Fruit fly (Drosophila melanogaster): ENCODE results near the gene yem.

yem gene

dm6 chr3R:29068430-29069207 is 54.1 kb downstream of the yem start (continued):
- peak; percentile 39 for TF ChIP-seq phol (tag; optimal IDR thresholded peaks at IDR 0.05)
- TF ChIP-seq D19A (tag; optimal IDR thresholded peaks at IDR 0.05), result peak; percentile 37
- no peak for TF ChIP-seq CG7987 (GFP tag; optimal IDR thresholded peaks at IDR 0.05)
- TF ChIP-seq CG12236 (GFP tag; optimal IDR thresholded peaks at IDR 0.05), result no peak
- TF ChIP-seq org-1 (GFP tag; optimal IDR thresholded peaks at IDR 0.05), result peak; percentile 37
- peak; percentile 26 for TF ChIP-seq CG15011 (GFP tag; optimal IDR thresholded peaks at IDR 0.05)
- TF ChIP-seq Taf1 (GFP tag; IDR thresholded peaks at IDR 0.05), result 0 out of 2 replicates have a peak, but pooled peaks have one; percentile 15
- peak; percentile 42 for TF ChIP-seq CG14441 (GFP tag; IDR thresholded peaks at IDR 0.05)
- peak; percentile 30 for TF ChIP-seq caup (GFP tag; optimal IDR thresholded peaks at IDR 0.05; ENCODE audit: severe bottlenecking)
- peak; percentile 61; the same call in 1 of the 2 replicates for TF ChIP-seq lmd (GFP tag; IDR thresholded peaks at IDR 0.05)
- no peak for TF ChIP-seq Nf-YB (GFP tag; optimal IDR thresholded peaks at IDR 0.05)
- peak; percentile 49 for TF ChIP-seq CG15269 (tag; optimal IDR thresholded peaks at IDR 0.05)
- peak; percentile 92 for TF ChIP-seq CG11696 (GFP tag; IDR thresholded peaks at IDR 0.05)
- TF ChIP-seq CG12769 (tag; optimal IDR thresholded peaks at IDR 0.05), result peak; percentile 80
- TF ChIP-seq mam (GFP tag; optimal IDR thresholded peaks at IDR 0.05), result peak; percentile 49
- peak; percentile 33 for TF ChIP-seq ind (GFP tag; optimal IDR thresholded peaks at IDR 0.05)
- TF ChIP-seq ci (GFP tag; IDR thresholded peaks at IDR 0.05), result 0 out of 3 replicates have a peak, but pooled peaks have one; percentile 61
- peak; percentile 18 for TF ChIP-seq CG31365 (tag; optimal IDR thresholded peaks at IDR 0.05)
- peak; percentile 28; the same call in 1 of the 3 replicates for TF ChIP-seq Aef1 (GFP tag; IDR thresholded peaks at IDR 0.05)
- TF ChIP-seq CG13775 (GFP tag; optimal IDR thresholded peaks at IDR 0.05), result peak; percentile 31
- peak; percentile 42 for TF ChIP-seq CG9817 (tag; optimal IDR thresholded peaks at IDR 0.05)
- TF ChIP-seq Sry-δ (GFP tag; optimal IDR thresholded peaks at IDR 0.05), result peak; percentile 1
- TF ChIP-seq CG5953 (GFP tag; IDR thresholded peaks at IDR 0.05), result no peak
- peak; percentile 62 for TF ChIP-seq gem (tag; optimal IDR thresholded peaks at IDR 0.05)
- peak; percentile 15 for TF ChIP-seq Dek (tag; optimal IDR thresholded peaks at IDR 0.05)
- TF ChIP-seq dmrt99B (tag; optimal IDR thresholded peaks at IDR 0.05), result peak; percentile 61
- TF ChIP-seq dpn (GFP tag; optimal IDR thresholded peaks at IDR 0.05), result peak; percentile 12 to 39
- TF ChIP-seq wdn (GFP tag; IDR thresholded peaks at IDR 0.05), result no peak
- TF ChIP-seq CG6272 (GFP tag; IDR thresholded peaks at IDR 0.05), result 0 out of 2 replicates have a peak, but pooled peaks have one; percentile 17
- 0 out of 2 replicates have a peak, but pooled peaks have one; percentile 7 for TF ChIP-seq ranshi (GFP tag; IDR thresholded peaks at IDR 0.05)
- TF ChIP-seq bcd (GFP tag; optimal IDR thresholded peaks at IDR 0.05), result peak; percentile 53
- peak; percentile 48 for TF ChIP-seq Sox102F (GFP tag; optimal IDR thresholded peaks at IDR 0.05)
- peak; percentile 40; the same call in 1 of the 3 replicates for TF ChIP-seq tgo (GFP tag; IDR thresholded peaks at IDR 0.05)
- peak; percentile 27 for TF ChIP-seq nmo (GFP tag; optimal IDR thresholded peaks at IDR 0.05)
- TF ChIP-seq CG12942 (GFP tag; optimal IDR thresholded peaks at IDR 0.05), result no peak
- peak; percentile 6 for TF ChIP-seq Blimp-1 (GFP tag; optimal IDR thresholded peaks at IDR 0.05)
- TF ChIP-seq ftz-f1 (GFP tag; optimal IDR thresholded peaks at IDR 0.05), result no peak
- TF ChIP-seq her (GFP tag; optimal IDR thresholded peaks at IDR 0.05), result peak; percentile 3
- TF ChIP-seq CG8388 (GFP tag; optimal IDR thresholded peaks at IDR 0.05), result peak; percentile 13
- peak; percentile 19 for TF ChIP-seq CG15514 (GFP tag; optimal IDR thresholded peaks at IDR 0.05)
- TF ChIP-seq CG33213 (GFP tag; optimal IDR thresholded peaks at IDR 0.05), result no peak
- TF ChIP-seq ttk (GFP tag; IDR thresholded peaks at IDR 0.05), result peak; percentile 39; the same call in 1 of the 2 replicates
- no peak for TF ChIP-seq GATAe (GFP tag; conservative IDR thresholded peaks at IDR 0.05)
- peak; percentile 44 for TF ChIP-seq zfh2 (GFP tag; optimal IDR thresholded peaks at IDR 0.05)
- no peak for TF ChIP-seq HmgD (GFP tag; optimal IDR thresholded peaks at IDR 0.05)
- TF ChIP-seq Meics (GFP tag; optimal IDR thresholded peaks at IDR 0.05), result peak; percentile 46
- TF ChIP-seq CG12659 (GFP tag; optimal IDR thresholded peaks at IDR 0.05), result peak; percentile 26
- TF ChIP-seq Hsf (GFP tag; optimal IDR thresholded peaks at IDR 0.05), result peak; percentile 26

Data from whole organism, embryonic.